Fruit fly (Drosophila melanogaster) whole organism, wandering third instar larva: Measurements from ENCODE around the gene mRpS26.
A peak's percentile ranks its signal among the peaks of the same experiment; 100 is the strongest.

Source experiments
- Abd-B ChIP-seq: fragments of >200 bp; optimal IDR thresholded peaks from 2 replicates; lab custom pipeline; 2017; ENCODE audit warnings: missing biosample characterization, missing genetic modification characterization
- CG32264 ChIP-seq: fragments of 200-800 bp; sonication (Bioruptor generic); optimal IDR thresholded peaks from 2 replicates; lab custom pipeline; 2016; ENCODE audit warnings: missing biosample characterization, missing genetic modification characterization
- CG9705 ChIP-seq: fragments of 200-800 bp; sonication (Bioruptor generic); optimal IDR thresholded peaks from 2 replicates; lab custom pipeline; 2018; ENCODE audit warnings: missing biosample characterization, mild to moderate bottlenecking, missing genetic modification characterization
- CrebA ChIP-seq: fragments of 200-800 bp; sonication (Bioruptor generic); optimal IDR thresholded peaks from 2 replicates; lab custom pipeline; 2016; ENCODE audit warnings: missing biosample characterization, mild to moderate bottlenecking, missing genetic modification characterization, borderline replicate concordance
- Dfd ChIP-seq: fragments of >200 bp; optimal IDR thresholded peaks from 2 replicates; lab custom pipeline; 2017; ENCODE audit warnings: missing biosample characterization, missing genetic modification characterization
- Dif ChIP-seq: fragments of 200-275, 200-300 bp; sonication (Bioruptor generic); optimal IDR thresholded peaks from 2 replicates; lab custom pipeline; 2018; ENCODE audit warnings: missing biosample characterization, missing genetic modification characterization; ENCODE audit not compliant: partially characterized antibody
- GATAd ChIP-seq: sonication (Bioruptor generic); optimal IDR thresholded peaks from 2 replicates; lab custom pipeline; 2016; ENCODE audit warnings: missing biosample characterization, missing genetic modification characterization
- HLH106 ChIP-seq: fragments of 200-800 bp; optimal IDR thresholded peaks from 3 replicates; lab custom pipeline; 2019; ENCODE audit warnings: missing biosample characterization, mild to moderate bottlenecking, missing genetic modification characterization, moderate library complexity
- Hnf4 ChIP-seq: fragments of 200-800 bp; sonication (Bioruptor generic); optimal IDR thresholded peaks from 2 replicates; lab custom pipeline; 2016; ENCODE audit warnings: missing biosample characterization, mild to moderate bottlenecking, missing genetic modification characterization
- Hr78 ChIP-seq: fragments of >200 bp; optimal IDR thresholded peaks from 2 replicates; lab custom pipeline; 2017; ENCODE audit warnings: missing biosample characterization, missing genetic modification characterization
- Hr83 ChIP-seq: fragments of 200-300 bp; sonication (Bioruptor generic); optimal IDR thresholded peaks from 2 replicates; lab custom pipeline; 2016; ENCODE audit warnings: missing biosample characterization, mild to moderate bottlenecking, missing genetic modification characterization, moderate library complexity; ENCODE audit not compliant: poor library complexity, severe bottlenecking
- Jra ChIP-seq: sonication (Bioruptor generic); optimal IDR thresholded peaks from 2 replicates; lab custom pipeline; 2016; ENCODE audit warnings: missing biosample characterization, missing genetic modification characterization
- Mio ChIP-seq: sonication (Bioruptor generic); optimal IDR thresholded peaks from 2 replicates; lab custom pipeline; 2016; ENCODE audit warnings: missing biosample characterization, missing genetic modification characterization
- Myc ChIP-seq: fragments of >200 bp; optimal IDR thresholded peaks from 2 replicates; lab custom pipeline; 2017
- N ChIP-seq: fragments of >200 bp; optimal IDR thresholded peaks from 2 replicates; lab custom pipeline; 2018; ENCODE audit warnings: missing biosample characterization, missing external identifiers, missing genetic modification characterization
- OdsH ChIP-seq: fragments of 200-800 bp; sonication (Bioruptor generic); optimal IDR thresholded peaks from 2 replicates; lab custom pipeline; 2016; ENCODE audit warnings: missing biosample characterization, mild to moderate bottlenecking, missing genetic modification characterization
- Rel ChIP-seq, 2 experiments: fragments of 200-800 bp; sonication (Bioruptor generic) in 1 of 2; optimal IDR thresholded peaks; 2 replicates in 1 of 2; 3 replicates in 1 of 2; lab custom pipeline; 2016 to 2019; ENCODE audit warnings: mild to moderate bottlenecking in 2 of 2, missing biosample characterization in 2 of 2, missing genetic modification characterization in 2 of 2, moderate library complexity in 1 of 2
- Sp1 ChIP-seq: fragments of 200-800 bp; sonication (Bioruptor generic); optimal IDR thresholded peaks from 3 replicates; lab custom pipeline; 2019; ENCODE audit warnings: missing biosample characterization, mild to moderate bottlenecking, missing genetic modification characterization, moderate library complexity
- Vsx2 ChIP-seq: fragments of 200-300, 225-300 bp; sonication (Bioruptor generic); optimal IDR thresholded peaks from 2 replicates; lab custom pipeline; 2018; ENCODE audit warnings: missing biosample characterization, missing genetic modification characterization; ENCODE audit not compliant: partially characterized antibody
- br ChIP-seq: fragments of 200-800 bp; sonication (Bioruptor generic); optimal IDR thresholded peaks from 2 replicates; lab custom pipeline; 2016; ENCODE audit warnings: missing biosample characterization, missing genetic modification characterization
- brk ChIP-seq: fragments of 200-800 bp; sonication (Bioruptor generic); optimal IDR thresholded peaks from 2 replicates; lab custom pipeline; 2016; ENCODE audit warnings: missing biosample characterization, mild to moderate bottlenecking, missing genetic modification characterization
- dl ChIP-seq, 2 experiments: fragments of 175-275, 200-275 bp in 1 of 2; fragments of 200-275 bp in 1 of 2; sonication (Bioruptor generic); optimal IDR thresholded peaks; lab custom pipeline; 2018; ENCODE audit warnings: mild to moderate bottlenecking in 2 of 2, missing biosample characterization in 2 of 2, missing genetic modification characterization in 2 of 2, moderate library complexity in 2 of 2; ENCODE audit not compliant: partially characterized antibody in 2 of 2, insufficient read depth in 1 of 2
- dmrt93B ChIP-seq: fragments of 200-800 bp; sonication (Bioruptor generic); optimal IDR thresholded peaks from 2 replicates; lab custom pipeline; 2018; ENCODE audit warnings: missing biosample characterization, mild to moderate bottlenecking, missing genetic modification characterization
- dsf ChIP-seq: sonication (Bioruptor generic); optimal IDR thresholded peaks from 2 replicates; lab custom pipeline; 2016; ENCODE audit warnings: missing biosample characterization, missing genetic modification characterization, borderline replicate concordance
- ey ChIP-seq: fragments of 200-800 bp; sonication (Bioruptor generic); optimal IDR thresholded peaks from 2 replicates; lab custom pipeline; 2016; ENCODE audit warnings: missing biosample characterization, missing genetic modification characterization
- foxo ChIP-seq, 2 experiments: fragments of 200-800 bp; sonication (Bioruptor generic); optimal IDR thresholded peaks; 2 replicates in 1 of 2; 3 replicates in 1 of 2; lab custom pipeline; 2016 to 2017; ENCODE audit warnings: missing biosample characterization in 2 of 2, missing genetic modification characterization in 2 of 2
- fru ChIP-seq: fragments of 200-800 bp; sonication (Bioruptor generic); optimal IDR thresholded peaks from 3 replicates; lab custom pipeline; 2016; ENCODE audit warnings: missing biosample characterization, mild to moderate bottlenecking, missing genetic modification characterization
- h ChIP-seq: fragments of 200-800 bp; sonication (Bioruptor generic); optimal IDR thresholded peaks from 3 replicates; lab custom pipeline; 2016; ENCODE audit warnings: missing biosample characterization, mild to moderate bottlenecking, missing genetic modification characterization
- jim ChIP-seq: fragments of 175-275, 200-325 bp; sonication (Bioruptor generic); optimal IDR thresholded peaks from 2 replicates; lab custom pipeline; 2016; ENCODE audit warnings: missing biosample characterization, mild to moderate bottlenecking, missing genetic modification characterization
- lola ChIP-seq: fragments of >200 bp; optimal IDR thresholded peaks from 2 replicates; lab custom pipeline; 2017; ENCODE audit warnings: missing biosample characterization, missing genetic modification characterization
- pan ChIP-seq: fragments of >200 bp; optimal IDR thresholded peaks from 2 replicates; lab custom pipeline; 2017
- psq ChIP-seq: fragments of 200-800 bp; sonication (Bioruptor generic); optimal IDR thresholded peaks from 3 replicates; lab custom pipeline; 2017; ENCODE audit warnings: missing biosample characterization, mild to moderate bottlenecking, missing genetic modification characterization, moderate library complexity
- rgr ChIP-seq: fragments of 200-800 bp; sonication (Bioruptor generic); optimal IDR thresholded peaks from 3 replicates; lab custom pipeline; 2016; ENCODE audit warnings: missing biosample characterization, mild to moderate bottlenecking, missing genetic modification characterization
- sage ChIP-seq: fragments of 200-800 bp; sonication (Bioruptor generic); optimal IDR thresholded peaks from 2 replicates; lab custom pipeline; 2016; ENCODE audit warnings: missing biosample characterization, mild to moderate bottlenecking, missing genetic modification characterization
- sv ChIP-seq: fragments of 200-800 bp; sonication (Bioruptor generic); optimal IDR thresholded peaks from 3 replicates; lab custom pipeline; 2016; ENCODE audit warnings: missing biosample characterization, missing genetic modification characterization
- tai ChIP-seq: sonication (Bioruptor generic); optimal IDR thresholded peaks from 2 replicates; lab custom pipeline; 2016; ENCODE audit warnings: missing biosample characterization, missing genetic modification characterization
- usp ChIP-seq: fragments of >200 bp; optimal IDR thresholded peaks from 2 replicates; lab custom pipeline; 2017; ENCODE audit warnings: missing biosample characterization, missing genetic modification characterization
- woc ChIP-seq: sonication (Bioruptor generic); optimal IDR thresholded peaks from 2 replicates; lab custom pipeline; 2016; ENCODE audit warnings: missing biosample characterization, mild to moderate bottlenecking, missing genetic modification characterization

mRpS26 gene

dm6 chr3L:18142969-18143368, 36.6 kb downstream of the mRpS26 start:
- TF ChIP-seq CrebA (GFP tag; lab: Kevin White, UChicago) (no peak), rgr (GFP tag; lab: Kevin White, UChicago) (peak; percentile 68), Mio (GFP tag; lab: Kevin White, UChicago) (no peak), Rel (GFP tag; optimal IDR thresholded peaks at IDR 0.05; lab: Kevin White, UChicago) (no peak), Rel (tag; optimal IDR thresholded peaks at IDR 0.05; lab: Kevin White, UChicago) (no peak), Hr83 (peak; percentile 34), jim (GFP tag; lab: Kevin White, UChicago) (no peak), Vsx2 (GFP tag; lab: Kevin White, UChicago) (no peak), Myc (lab: Kevin White, UChicago) (no peak), psq (GFP tag; lab: Kevin White, UChicago) (no peak), N (GFP tag; lab: Kevin White, UChicago) (no peak), fru (GFP tag; lab: Kevin White, UChicago) (peak; percentile 24), ey (GFP tag; lab: Kevin White, UChicago) (peak; percentile 31), tai (peak; percentile 45), dl (GFP tag; optimal IDR thresholded peaks at IDR 0.05; lab: Kevin White, UChicago; ENCODE audit: insufficient read depth in 1 of 2, partially characterized antibody in 2 of 2) (no peak), sv (GFP tag; lab: Kevin White, UChicago) (no peak), Hnf4 (GFP tag; lab: Kevin White, UChicago) (peak; percentile 40), lola (GFP tag; lab: Kevin White, UChicago) (no peak), dmrt93B (GFP tag; lab: Kevin White, UChicago) (no peak), Hr78 (GFP tag; lab: Kevin White, UChicago) (no peak), h (peak; percentile 83), GATAd (GFP tag; lab: Kevin White, UChicago) (no peak), foxo (GFP tag; optimal IDR thresholded peaks at IDR 0.05; lab: Kevin White, UChicago) (peak in 1 of 2 experiments; percentile 39), CG32264 (GFP tag; lab: Kevin White, UChicago) (no peak), br (GFP tag; lab: Kevin White, UChicago) (no peak), usp (GFP tag; lab: Kevin White, UChicago) (no peak), Sp1 (GFP tag; lab: Kevin White, UChicago) (no peak), Dfd (GFP tag; lab: Kevin White, UChicago) (no peak), Dif (GFP tag; lab: Kevin White, UChicago) (no peak), woc (GFP tag; lab: Kevin White, UChicago) (no peak), HLH106 (tag; lab: Kevin White, UChicago) (no peak), CG9705 (GFP tag; lab: Kevin White, UChicago) (no peak), pan (no peak), sage (GFP tag; lab: Kevin White, UChicago) (no peak), Abd-B (GFP tag; lab: Kevin White, UChicago) (no peak), dsf (GFP tag; lab: Kevin White, UChicago) (no peak), Jra (GFP tag; lab: Kevin White, UChicago) (no peak), OdsH (GFP tag; lab: Kevin White, UChicago) (peak; percentile 55), brk (GFP tag; lab: Kevin White, UChicago) (no peak)

dm6 chr3L:18144620-18145019, 38.2 kb downstream of the mRpS26 start:
- no peak for TF ChIP-seq Hr78 (GFP tag; lab: Kevin White, UChicago)
- no peak for TF ChIP-seq tai
- no peak for TF ChIP-seq Rel (GFP tag; optimal IDR thresholded peaks at IDR 0.05; lab: Kevin White, UChicago)
- no peak for TF ChIP-seq Rel (tag; optimal IDR thresholded peaks at IDR 0.05; lab: Kevin White, UChicago)
- TF ChIP-seq Dif (GFP tag; lab: Kevin White, UChicago), result no peak
- TF ChIP-seq Myc (lab: Kevin White, UChicago), result no peak
- TF ChIP-seq Jra (GFP tag; lab: Kevin White, UChicago), result no peak
- TF ChIP-seq dmrt93B (GFP tag; lab: Kevin White, UChicago), result no peak
- TF ChIP-seq jim (GFP tag; lab: Kevin White, UChicago), result no peak
- no peak for TF ChIP-seq foxo (GFP tag; optimal IDR thresholded peaks at IDR 0.05; lab: Kevin White, UChicago)
- no peak for TF ChIP-seq Dfd (GFP tag; lab: Kevin White, UChicago)
